Worm (Caenorhabditis elegans) whole organism, L4 larva: ENCODE data around the gene cpd-2.

ENCODE experiments used
- Y105C5A.15 ChIP-seq: fragments of 200-800 bp; sonication (Bioruptor generic); IDR thresholded peaks from 2 replicates; pipeline ENCODE4 v1.3.6; 2022; ENCODE audit warnings: missing genetic modification characterization, missing compliant biosample characterization
- egl-27 ChIP-seq: sonication (generic microtip); optimal IDR thresholded peaks from 3 replicates; lab custom pipeline; 2017; ENCODE audit warnings: missing biosample characterization, missing genetic modification reagents, missing genetic modification characterization
- fos-1 ChIP-seq: fragments of 150-350 bp; optimal IDR thresholded peaks from 2 replicates; lab custom pipeline; 2014; ENCODE audit warnings: missing biosample characterization, missing genetic modification characterization
- nhr-102 ChIP-seq: sonication (generic microtip); optimal IDR thresholded peaks from 2 replicates; lab custom pipeline; 2016; ENCODE audit warnings: mild to moderate bottlenecking, missing genetic modification characterization, moderate library complexity, missing compliant biosample characterization
- nhr-237 ChIP-seq: sonication (generic microtip); optimal IDR thresholded peaks from 2 replicates; lab custom pipeline; 2017; ENCODE audit warnings: missing biosample characterization, missing genetic modification characterization
- zag-1 ChIP-seq: fragments of 150-350 bp; optimal IDR thresholded peaks from 2 replicates; lab custom pipeline; 2014; ENCODE audit warnings: missing biosample characterization, missing genetic modification characterization

- TF ChIP-seq Y105C5A.15 (GFP tag; lab: Robert Waterston, UW) = no peak
- TF ChIP-seq nhr-237 (tag; lab: Kevin White, UChicago) = no peak
- TF ChIP-seq nhr-102 = no peak
- no peak for TF ChIP-seq egl-27 (tag; lab: Kevin White, UChicago)
- no peak for TF ChIP-seq fos-1 (tag; lab: Kevin White, UChicago)
- TF ChIP-seq zag-1 (tag; lab: Kevin White, UChicago) = no peak
Measured at ce11 chrX:16072595-16072994, 22.9 kb downstream of the cpd-2 start, which contains the start of gene col-187.
